Worm (Caenorhabditis elegans): ENCODE data around the gene lnp-1.

The lnp-1 gene

DNA sequence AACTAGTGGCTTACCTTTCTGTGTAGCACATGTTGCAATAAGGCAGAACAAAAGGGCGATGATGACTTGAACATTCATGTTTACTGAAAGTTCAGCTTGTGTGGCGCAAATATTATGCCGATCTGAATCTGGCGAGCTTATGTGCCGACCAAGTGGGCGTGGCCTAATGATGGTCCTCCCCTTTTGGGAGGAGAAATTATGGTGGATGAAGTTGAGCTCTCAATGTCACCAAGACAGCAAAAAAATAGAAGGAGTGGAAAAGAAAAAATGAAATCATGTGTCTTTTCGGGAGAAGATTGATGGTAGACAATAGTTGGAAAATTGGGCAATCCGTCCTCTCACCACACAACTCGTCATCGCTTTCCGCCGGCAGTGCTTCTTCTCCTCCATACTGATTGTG lies 3.7 kb downstream of the lnp-1 start, which contains the start of gene flp-12:
Gene flp-12 (minus strand): TSS at position 101 of the 400 bp plus-strand sequence.
- TF ChIP-seq ceh-63 (GFP tag; optimal IDR thresholded peaks at IDR 0.05): no peak
- no peak for TF ChIP-seq nhr-12 (tag; optimal IDR thresholded peaks at IDR 0.05)
- TF ChIP-seq swsn-7 (tag; optimal IDR thresholded peaks at IDR 0.05): no peak
- no peak for TF ChIP-seq sox-4 (tag; optimal IDR thresholded peaks at IDR 0.05)
- TF ChIP-seq mep-1 (tag; optimal IDR thresholded peaks at IDR 0.05): no peak
- no peak for TF ChIP-seq egl-13 (tag; optimal IDR thresholded peaks at IDR 0.05)
- no peak for TF ChIP-seq snpc-4 (tag; optimal IDR thresholded peaks at IDR 0.05)
- no peak for TF ChIP-seq elt-3 (tag; optimal IDR thresholded peaks at IDR 0.05)
- no peak for TF ChIP-seq nhr-77 (tag; optimal IDR thresholded peaks at IDR 0.05)
- TF ChIP-seq elt-2 (tag; optimal IDR thresholded peaks at IDR 0.05): no peak
- TF ChIP-seq aly-2 (tag; optimal IDR thresholded peaks at IDR 0.05): no peak
- no peak for TF ChIP-seq tlp-1 (tag; optimal IDR thresholded peaks at IDR 0.05)
- no peak for TF ChIP-seq fkh-8 (tag; optimal IDR thresholded peaks at IDR 0.05)
- TF ChIP-seq fos-1 (tag; optimal IDR thresholded peaks at IDR 0.05): no peak
- TF ChIP-seq ceh-88 (GFP tag; IDR thresholded peaks at IDR 0.05): no peak
- TF ChIP-seq Y116A8C.19 (tag; optimal IDR thresholded peaks at IDR 0.05; ENCODE audit: borderline replicate concordance): no peak
- no peak for TF ChIP-seq zag-1 (tag; optimal IDR thresholded peaks at IDR 0.05)
- no peak for TF ChIP-seq xbp-1 (tag; optimal IDR thresholded peaks at IDR 0.05)
- TF ChIP-seq pax-3 (tag; optimal IDR thresholded peaks at IDR 0.05): no peak

DNA sequence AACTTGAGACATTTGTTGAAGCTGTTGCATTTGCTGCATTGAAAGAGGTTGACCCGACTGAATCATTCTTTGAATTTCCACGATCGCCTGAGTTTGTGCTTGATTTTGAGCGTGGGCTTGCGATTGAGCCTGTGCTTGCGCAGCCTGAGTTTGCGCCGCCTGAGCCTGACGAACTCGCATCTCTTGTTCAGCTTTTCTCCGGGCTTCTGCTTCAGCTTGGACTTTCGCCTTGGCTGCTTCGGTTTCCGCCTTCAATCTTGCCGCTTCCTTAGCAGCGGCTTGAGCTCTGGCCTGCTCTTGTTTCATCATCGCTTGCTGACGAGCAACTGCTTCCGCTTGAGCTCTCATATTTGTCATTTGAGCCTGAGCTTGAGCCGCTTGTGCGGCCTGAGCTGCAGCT lies 8.9 kb downstream of the lnp-1 start:
- TF ChIP-seq efl-1 (optimal IDR thresholded peaks at IDR 0.05) (no peak), efl-1 (GFP tag; optimal IDR thresholded peaks at IDR 0.05 in 1 of 2) (peak in 1 of 2 experiments; percentile 54), egl-27 (tag; optimal IDR thresholded peaks at IDR 0.05) (no peak)

DNA sequence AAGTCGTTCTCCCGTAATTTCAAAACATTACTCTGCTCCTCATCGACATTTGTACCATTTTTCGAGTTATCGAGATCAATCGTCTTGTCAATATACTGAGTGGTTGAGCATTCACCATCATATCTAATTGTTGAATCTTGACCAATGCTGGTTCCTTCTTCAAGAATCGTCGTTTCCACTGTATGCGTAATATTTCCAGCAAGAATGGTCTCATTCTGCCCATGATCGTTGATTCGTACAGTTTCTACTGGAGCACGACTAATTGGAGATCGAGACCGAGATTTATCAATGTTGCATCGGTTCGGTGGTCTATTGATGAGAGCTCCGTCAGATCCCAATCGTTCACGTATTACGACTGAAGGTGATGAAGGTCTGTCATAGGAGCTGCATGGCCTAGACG lies 11.0 kb downstream of the lnp-1 start:
- TF ChIP-seq grh-1 (GFP tag; IDR thresholded peaks at IDR 0.05) (no peak), nhr-28 (tag; optimal IDR thresholded peaks at IDR 0.05) (no peak), elt-3 (tag; optimal IDR thresholded peaks at IDR 0.05) (no peak), efl-1 (optimal IDR thresholded peaks at IDR 0.05) (no peak), efl-1 (GFP tag; optimal IDR thresholded peaks at IDR 0.05 in 1 of 2) (peak in 1 of 2 experiments; percentile 72)

DNA sequence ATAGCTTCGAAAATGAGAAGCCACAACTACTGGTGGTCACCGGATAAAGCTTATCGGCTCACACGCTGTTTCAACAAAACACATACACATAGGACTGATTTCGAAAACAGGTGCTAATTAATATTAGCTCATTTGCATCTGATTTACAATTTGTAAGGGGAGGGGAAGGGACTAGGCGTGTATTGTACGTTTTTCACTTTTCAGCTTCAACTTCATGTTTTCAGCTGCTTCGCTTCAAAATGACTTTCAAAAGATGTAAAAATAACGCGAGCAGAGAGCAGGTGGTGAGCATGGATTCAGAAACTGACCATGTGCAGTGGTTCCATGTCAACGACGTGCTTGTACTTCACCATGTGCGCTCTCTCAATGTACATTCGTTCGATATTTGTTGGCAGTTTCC lies 12.4 kb downstream of the lnp-1 start:
- TF ChIP-seq ceh-82 (tag; optimal IDR thresholded peaks at IDR 0.05) (no peak), lin-39 (tag; optimal IDR thresholded peaks at IDR 0.05) (no peak), nhr-20 (tag; optimal IDR thresholded peaks at IDR 0.05) (no peak), ets-5 (GFP tag; IDR thresholded peaks at IDR 0.05) (no peak), ceh-63 (GFP tag; optimal IDR thresholded peaks at IDR 0.05) (no peak)

DNA sequence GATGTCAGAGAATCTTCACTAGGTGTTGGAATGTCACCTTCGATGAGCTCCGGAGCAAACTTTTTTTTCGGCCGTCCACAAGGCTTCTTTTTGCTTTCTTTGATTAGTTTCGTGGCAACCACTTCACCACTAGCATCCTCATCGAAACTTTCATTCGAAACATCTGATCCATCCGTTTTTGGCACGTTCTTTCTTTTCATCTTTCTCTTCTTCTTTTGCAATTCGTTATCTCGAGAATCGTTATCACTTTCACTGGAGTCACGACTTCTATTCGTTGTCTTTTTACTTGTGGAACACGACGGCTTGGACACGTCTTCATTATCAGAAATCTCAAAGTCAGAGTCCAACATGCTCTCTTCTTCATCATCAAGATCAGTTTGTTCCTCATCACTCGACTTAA lies 15.6 kb downstream of the lnp-1 start:
- TF ChIP-seq mab-9 (GFP tag; IDR thresholded peaks at IDR 0.05) (no peak), alr-1 (tag; optimal IDR thresholded peaks at IDR 0.05; ENCODE audit: borderline replicate concordance) (no peak), lsy-2 (tag; optimal IDR thresholded peaks at IDR 0.05) (no peak), Y116A8C.19 (tag; optimal IDR thresholded peaks at IDR 0.05; ENCODE audit: borderline replicate concordance) (no peak), elt-3 (tag; optimal IDR thresholded peaks at IDR 0.05) (no peak), blmp-1 (tag; optimal IDR thresholded peaks at IDR 0.05) (peak; percentile 78)

DNA sequence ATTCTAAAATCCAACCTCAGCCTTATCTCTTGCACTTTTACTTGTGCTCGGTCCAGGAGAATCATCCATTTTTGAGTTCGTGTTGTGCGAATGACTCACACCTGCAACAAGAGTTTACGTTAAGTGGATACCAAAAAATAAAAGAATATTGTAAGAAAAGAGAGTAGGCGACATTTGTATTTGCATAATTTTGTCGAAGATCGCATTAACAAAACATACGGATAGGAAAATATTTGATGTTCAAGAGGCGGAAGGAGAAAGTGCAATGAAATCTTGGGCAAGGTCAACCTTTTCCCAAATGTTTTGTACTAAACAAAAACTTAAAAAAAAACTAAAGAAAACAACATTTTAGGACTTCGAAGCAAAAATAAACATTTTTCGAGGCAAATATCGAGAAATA lies 17.3 kb downstream of the lnp-1 start, which contains the start of gene spat-3:
Gene spat-3 (minus strand): TSS at position 101 of the 400 bp plus-strand sequence.
- TF ChIP-seq blmp-1 (tag; optimal IDR thresholded peaks at IDR 0.05) (peak; percentile 7), snu-23 (GFP tag; optimal IDR thresholded peaks at IDR 0.05) (no peak)
